Fruit fly (Drosophila melanogaster) whole organism, embryonic: ENCODE measurements around the gene lectin-37Da.

Experiments
- Bdp1 ChIP-seq: fragments of 200-800 bp; sonication (Bioruptor generic); optimal IDR thresholded peaks from 3 replicates; lab custom pipeline; 2016; ENCODE audit warnings: missing biosample characterization, missing genetic modification characterization
- Blimp-1 ChIP-seq: fragments of 200-800 bp; sonication (Bioruptor generic); optimal IDR thresholded peaks from 3 replicates; lab custom pipeline; 2018; ENCODE audit warnings: missing biosample characterization, missing genetic modification characterization, mild to moderate bottlenecking, moderate library complexity, missing genetic modification reagents
- Bteb2 ChIP-seq: fragments of 200-800 bp; sonication (Bioruptor generic); optimal IDR thresholded peaks from 2 replicates; lab custom pipeline; 2016; ENCODE audit warnings: missing biosample characterization, missing genetic modification characterization
- CG10321 ChIP-seq: fragments of 200-800 bp; sonication (Bioruptor generic); IDR thresholded peaks from 2 replicates; pipeline ENCODE4 v1.3.6; 2022; ENCODE audit warnings: missing biosample characterization, missing genetic modification characterization
- CG10431 ChIP-seq: fragments of 200-800 bp; sonication (Bioruptor generic); optimal IDR thresholded peaks from 3 replicates; lab custom pipeline; 2018; ENCODE audit warnings: missing biosample characterization, mild to moderate bottlenecking, missing genetic modification characterization
- CG11247 ChIP-seq: fragments of 200-800 bp; sonication (Bioruptor generic); IDR thresholded peaks from 2 replicates; pipeline ENCODE4 v1.3.6; 2022; ENCODE audit warnings: missing biosample characterization, missing genetic modification characterization
- CG11696 ChIP-seq: fragments of 200-800 bp; sonication (Bioruptor generic); IDR thresholded peaks from 2 replicates; pipeline ENCODE4 v1.3.6; 2022; ENCODE audit warnings: missing biosample characterization, missing genetic modification characterization
- CG11723 ChIP-seq: fragments of 200-800 bp; sonication (Bioruptor generic); optimal IDR thresholded peaks from 2 replicates; lab custom pipeline; 2017; ENCODE audit warnings: missing biosample characterization, mild to moderate bottlenecking, missing genetic modification characterization
- CG12104 ChIP-seq: fragments of 200-800 bp; sonication (Bioruptor generic); optimal IDR thresholded peaks from 3 replicates; lab custom pipeline; 2016; ENCODE audit warnings: missing biosample characterization, missing genetic modification characterization
- CG12391 ChIP-seq: fragments of 200-800 bp; sonication (Bioruptor generic); optimal IDR thresholded peaks from 3 replicates; lab custom pipeline; 2018; ENCODE audit warnings: missing biosample characterization, mild to moderate bottlenecking, missing genetic modification characterization, moderate library complexity
- CG1603 ChIP-seq: fragments of 200-800 bp; sonication (Bioruptor generic); optimal IDR thresholded peaks from 2 replicates; lab custom pipeline; 2019; ENCODE audit warnings: missing biosample characterization, mild to moderate bottlenecking, missing genetic modification characterization, moderate library complexity
- CG16863 ChIP-seq: fragments of 200-800 bp; sonication (Bioruptor generic); optimal IDR thresholded peaks from 3 replicates; lab custom pipeline; 2016; ENCODE audit warnings: missing biosample characterization, missing genetic modification characterization
- CG17568 ChIP-seq: fragments of 200-800 bp; sonication (Bioruptor generic); optimal IDR thresholded peaks from 2 replicates; lab custom pipeline; 2018; ENCODE audit warnings: missing biosample characterization, mild to moderate bottlenecking, missing genetic modification characterization, moderate library complexity
- CG18262 ChIP-seq: fragments of 200-800 bp; optimal IDR thresholded peaks from 3 replicates; lab custom pipeline; 2019; ENCODE audit warnings: missing biosample characterization, mild to moderate bottlenecking, missing genetic modification characterization, moderate library complexity
- CG42726 ChIP-seq: fragments of 200-800 bp; sonication (Bioruptor generic); IDR thresholded peaks from 2 replicates; pipeline ENCODE4 v1.3.6; 2022; ENCODE audit warnings: missing biosample characterization, missing genetic modification characterization; ENCODE audit not compliant: partially characterized antibody
- CG4617 ChIP-seq: fragments of 200-800 bp; sonication (Bioruptor generic); optimal IDR thresholded peaks from 3 replicates; lab custom pipeline; 2016; ENCODE audit warnings: missing biosample characterization, missing genetic modification characterization, borderline replicate concordance
- CG4707 ChIP-seq: fragments of 200-800 bp; sonication (Bioruptor generic); optimal IDR thresholded peaks from 2 replicates; lab custom pipeline; 2018; ENCODE audit warnings: missing biosample characterization, mild to moderate bottlenecking, missing genetic modification characterization, moderate library complexity
- CG6813 ChIP-seq: fragments of 200-800 bp; sonication (Bioruptor generic); optimal IDR thresholded peaks from 2 replicates; lab custom pipeline; 2017; ENCODE audit warnings: missing biosample characterization, missing genetic modification characterization, mild to moderate bottlenecking, moderate library complexity, missing genetic modification reagents
- CG6854 ChIP-seq: fragments of 200-800 bp; sonication (Bioruptor generic); optimal IDR thresholded peaks from 3 replicates; lab custom pipeline; 2017; ENCODE audit warnings: missing biosample characterization, mild to moderate bottlenecking, missing genetic modification characterization
- CG7357 ChIP-seq: fragments of 200-800 bp; sonication (Bioruptor generic); IDR thresholded peaks from 3 replicates; pipeline ENCODE4 v1.3.6; 2022; ENCODE audit warnings: missing biosample characterization, missing genetic modification characterization
- CG8281 ChIP-seq: fragments of 200-800 bp; sonication (Bioruptor generic); optimal IDR thresholded peaks from 2 replicates; lab custom pipeline; 2018; ENCODE audit warnings: missing biosample characterization, mild to moderate bottlenecking, missing genetic modification characterization, moderate library complexity
- CG8478 ChIP-seq: fragments of >200 bp; optimal IDR thresholded peaks from 2 replicates; lab custom pipeline; 2018
- CrebB ChIP-seq: fragments of 200-800 bp; sonication (Bioruptor generic); optimal IDR thresholded peaks from 3 replicates; lab custom pipeline; 2018; ENCODE audit warnings: missing biosample characterization, mild to moderate bottlenecking, missing genetic modification characterization
- Dfd ChIP-seq, 2 experiments: fragments of >200 bp; optimal IDR thresholded peaks; 2 replicates each; lab custom pipeline; 2017; ENCODE audit warnings: missing biosample characterization in 2 of 2, missing genetic modification characterization in 2 of 2
- Dll ChIP-seq: fragments of 200-800 bp; sonication (Bioruptor generic); IDR thresholded peaks from 4 replicates; pipeline ENCODE4 v1.3.6; 2022; ENCODE audit warnings: missing biosample characterization, missing genetic modification characterization; ENCODE audit not compliant: partially characterized antibody
- E2f1 ChIP-seq: fragments of 200-800 bp; sonication (Bioruptor generic); IDR thresholded peaks from 2 replicates; pipeline ENCODE4 v1.3.6; 2022; ENCODE audit warnings: missing biosample characterization, missing genetic modification characterization
- H15 ChIP-seq: fragments of 200-800 bp; sonication (Bioruptor generic); IDR thresholded peaks from 3 replicates; pipeline ENCODE4 v1.3.6; 2022; ENCODE audit warnings: missing biosample characterization, missing genetic modification characterization
- Hmx ChIP-seq: fragments of 200-800 bp; sonication (Bioruptor generic); optimal IDR thresholded peaks from 2 replicates; lab custom pipeline; 2016; ENCODE audit warnings: missing biosample characterization, missing genetic modification characterization
- Jarid2 ChIP-seq: fragments of 200-800 bp; sonication (Bioruptor generic); optimal IDR thresholded peaks from 3 replicates; lab custom pipeline; 2017; ENCODE audit warnings: mild to moderate bottlenecking, missing biosample characterization, missing genetic modification reagents, missing genetic modification characterization
- Kr ChIP-seq: fragments of 200-800 bp; sonication (Bioruptor generic); optimal IDR thresholded peaks from 2 replicates; lab custom pipeline; 2017; ENCODE audit warnings: missing biosample characterization, mild to moderate bottlenecking, missing genetic modification characterization
- Lim3 ChIP-seq: fragments of 200-800 bp; sonication (Bioruptor generic); IDR thresholded peaks from 2 replicates; pipeline ENCODE4 v1.3.6; 2022; ENCODE audit warnings: missing biosample characterization, missing genetic modification characterization
- bowl ChIP-seq: fragments of 200-800 bp; sonication (Bioruptor generic); IDR thresholded peaks from 2 replicates; pipeline ENCODE4 v1.3.6; 2022; ENCODE audit warnings: missing biosample characterization, missing genetic modification characterization
- corto ChIP-seq: fragments of 200-800 bp; sonication (Bioruptor generic); optimal IDR thresholded peaks from 2 replicates; lab custom pipeline; 2016; ENCODE audit warnings: missing biosample characterization, mild to moderate bottlenecking, missing genetic modification characterization, moderate library complexity
- da ChIP-seq: fragments of 200-800 bp; sonication (Bioruptor generic); optimal IDR thresholded peaks from 2 replicates; lab custom pipeline; 2016; ENCODE audit warnings: missing biosample characterization, missing genetic modification characterization
- dmrt11E ChIP-seq: fragments of 200-800 bp; sonication (Bioruptor generic); optimal IDR thresholded peaks from 3 replicates; lab custom pipeline; 2018; ENCODE audit warnings: missing biosample characterization, mild to moderate bottlenecking, missing genetic modification characterization, moderate library complexity
- fru ChIP-seq: fragments of >200 bp; optimal IDR thresholded peaks from 2 replicates; lab custom pipeline; 2017
- gce ChIP-seq: fragments of 200-800 bp; sonication (Bioruptor generic); IDR thresholded peaks from 3 replicates; pipeline ENCODE4 v1.3.6; 2022; ENCODE audit warnings: missing biosample characterization, missing genetic modification characterization
- grau ChIP-seq: fragments of 200-800 bp; optimal IDR thresholded peaks from 3 replicates; lab custom pipeline; 2019; ENCODE audit warnings: missing biosample characterization, mild to moderate bottlenecking, missing genetic modification characterization, moderate library complexity
- nerfin-1 ChIP-seq: fragments of 200-800 bp; sonication (Bioruptor generic); optimal IDR thresholded peaks from 3 replicates; lab custom pipeline; 2019; ENCODE audit warnings: missing biosample characterization, mild to moderate bottlenecking, missing genetic modification characterization, moderate library complexity
- rib ChIP-seq: fragments of 200-800 bp; sonication (Bioruptor generic); IDR thresholded peaks from 2 replicates; pipeline ENCODE4 v1.3.6; 2022; ENCODE audit warnings: missing biosample characterization, missing genetic modification characterization
- run ChIP-seq: fragments of 200-800 bp; sonication (Bioruptor generic); optimal IDR thresholded peaks from 3 replicates; lab custom pipeline; 2018; ENCODE audit warnings: missing biosample characterization, mild to moderate bottlenecking, missing genetic modification characterization
- shn ChIP-seq: fragments of 200-800 bp; sonication (Bioruptor generic); optimal IDR thresholded peaks from 3 replicates; lab custom pipeline; 2016; ENCODE audit warnings: missing biosample characterization, missing genetic modification characterization
- slou ChIP-seq: fragments of 200-800 bp; sonication (Bioruptor generic); optimal IDR thresholded peaks from 3 replicates; lab custom pipeline; 2016; ENCODE audit warnings: missing biosample characterization, missing genetic modification characterization
- sqz ChIP-seq: fragments of 200-800 bp; sonication (Bioruptor generic); optimal IDR thresholded peaks from 3 replicates; lab custom pipeline; 2018; ENCODE audit warnings: missing biosample characterization, mild to moderate bottlenecking, missing genetic modification characterization
- ssp ChIP-seq: fragments of 200-800 bp; sonication (Bioruptor generic); IDR thresholded peaks from 2 replicates; pipeline ENCODE4 v1.3.6; 2022; ENCODE audit warnings: missing biosample characterization, missing genetic modification characterization
- tgo ChIP-seq: fragments of 200-800 bp; sonication (Bioruptor generic); IDR thresholded peaks from 3 replicates; pipeline ENCODE4 v1.3.6; 2022; ENCODE audit warnings: missing biosample characterization, missing genetic modification characterization
- tx ChIP-seq: fragments of 200-800 bp; sonication (Bioruptor generic); optimal IDR thresholded peaks from 2 replicates; lab custom pipeline; 2016; ENCODE audit warnings: missing biosample characterization, missing genetic modification characterization
- vfl ChIP-seq: fragments of 200-800 bp; sonication (Bioruptor generic); optimal IDR thresholded peaks from 2 replicates; lab custom pipeline; 2016; ENCODE audit warnings: missing biosample characterization, missing genetic modification characterization
- wdn ChIP-seq: fragments of 200-800 bp; sonication (Bioruptor generic); IDR thresholded peaks from 2 replicates; pipeline ENCODE4 v1.3.6; 2022; ENCODE audit warnings: missing biosample characterization, missing genetic modification characterization
- wek ChIP-seq: fragments of 200-800 bp; sonication (Bioruptor generic); optimal IDR thresholded peaks from 3 replicates; lab custom pipeline; 2018; ENCODE audit warnings: missing biosample characterization, mild to moderate bottlenecking, missing genetic modification characterization, moderate library complexity

lectin-37Da gene

DNA sequence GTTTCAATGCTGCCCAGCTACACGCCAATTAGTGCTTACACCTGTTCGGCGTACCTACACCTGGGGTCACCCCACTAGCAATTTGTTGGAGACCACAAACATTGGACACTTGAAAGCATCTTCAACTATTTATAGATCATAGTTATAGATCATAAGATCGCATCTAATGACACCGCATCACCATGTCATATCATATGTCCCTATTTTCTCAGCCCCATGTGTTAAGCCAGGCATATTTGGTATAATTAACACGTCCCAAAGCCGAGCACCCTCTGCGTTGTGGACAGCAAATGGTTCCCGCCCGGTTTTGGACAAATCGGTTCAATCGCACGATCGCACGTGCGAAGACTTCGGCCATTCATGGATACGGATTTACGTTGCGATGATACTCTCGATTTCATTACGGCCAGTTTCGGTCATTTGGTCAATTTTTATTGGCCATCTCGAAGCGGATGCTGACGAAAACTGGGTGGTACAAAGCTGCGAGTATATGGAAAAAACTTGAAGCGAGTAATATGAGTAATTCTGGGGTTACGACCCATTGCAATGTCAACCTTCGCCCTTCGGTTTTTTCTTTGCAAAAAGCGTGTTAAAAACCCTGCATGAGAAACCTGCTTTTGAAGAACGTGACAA lies 21.6 kb downstream of the lectin-37Da start (continued):
- TF ChIP-seq wdn = peak; percentile 86
- peak; percentile 70 for TF ChIP-seq CG18262 (tag; lab: Kevin White, UChicago)
- peak; percentile 61; the same call in 1 of the 2 replicates for TF ChIP-seq rib (GFP tag; lab: Robert Waterston, UW)
- no peak for TF ChIP-seq CG10431
- TF ChIP-seq CG8478 = no peak
- peak; percentile 50; the same call in 1 of the 2 replicates for TF ChIP-seq ssp
- TF ChIP-seq Blimp-1 (GFP tag; lab: Kevin White, UChicago) = peak; percentile 94
- TF ChIP-seq CG1603 (tag; lab: Kevin White, UChicago) = peak; percentile 92
- peak; percentile 74 for TF ChIP-seq tgo
- peak; percentile 62 for TF ChIP-seq Bdp1 (GFP tag; lab: Kevin White, UChicago)
- TF ChIP-seq CG4617 (GFP tag; lab: Kevin White, UChicago) = no peak
- peak; percentile 73 for TF ChIP-seq da (GFP tag; lab: Kevin White, UChicago)
- TF ChIP-seq CG8281 (tag; lab: Kevin White, UChicago) = peak; percentile 81
- peak; percentile 53; the same call in 1 of the 2 replicates for TF ChIP-seq CG11247
- peak; percentile 53 for TF ChIP-seq tx (GFP tag; lab: Kevin White, UChicago)
- TF ChIP-seq CrebB = peak; percentile 63
- TF ChIP-seq Lim3 (GFP tag; lab: Robert Waterston, UW) = peak; percentile 66; the same call in 1 of the 2 replicates
- peak; percentile 45; the same call in 1 of the 3 replicates for TF ChIP-seq CG7357 (GFP tag; lab: Robert Waterston, UW)
- peak; percentile 52; the same call in 1 of the 2 replicates for TF ChIP-seq bowl
- no peak for TF ChIP-seq Kr (GFP tag; lab: Kevin White, UChicago)
- no peak for TF ChIP-seq corto (GFP tag; lab: Kevin White, UChicago)
- 0 out of 4 replicates have a peak, but pooled peaks have one; percentile 12 for TF ChIP-seq Dll (GFP tag; lab: Robert Waterston, UW)
- TF ChIP-seq gce (GFP tag; lab: Robert Waterston, UW) = 0 out of 3 replicates have a peak, but pooled peaks have one; percentile 63
- TF ChIP-seq Bteb2 = peak; percentile 50
- TF ChIP-seq CG11696 (GFP tag; lab: Robert Waterston, UW) = peak; percentile 93
- TF ChIP-seq CG10321 = peak; percentile 77
- peak; percentile 90 for TF ChIP-seq run
- peak; percentile 83 for TF ChIP-seq grau
- no peak for TF ChIP-seq CG42726 (GFP tag; lab: Robert Waterston, UW)
- peak; percentile 26 for TF ChIP-seq Jarid2
- TF ChIP-seq E2f1 (GFP tag; lab: Robert Waterston, UW) = peak; percentile 27; the same call in 1 of the 2 replicates
- no peak for TF ChIP-seq fru
- peak; percentile 31 for TF ChIP-seq shn
- peak; percentile 33 for TF ChIP-seq CG6813
- TF ChIP-seq wek (GFP tag; lab: Kevin White, UChicago) = peak; percentile 64
- TF ChIP-seq CG4707 (GFP tag; lab: Kevin White, UChicago) = peak; percentile 89
- TF ChIP-seq nerfin-1 = peak; percentile 61
- TF ChIP-seq dmrt11E = peak; percentile 67
- TF ChIP-seq CG12391 = peak; percentile 78
- peak; percentile 52 for TF ChIP-seq CG6854 (GFP tag; lab: Kevin White, UChicago)
- peak; percentile 89 for TF ChIP-seq CG16863 (GFP tag; lab: Kevin White, UChicago)
- peak; percentile 53 for TF ChIP-seq CG17568 (GFP tag; lab: Kevin White, UChicago)
- no peak for TF ChIP-seq slou (GFP tag; lab: Kevin White, UChicago)
- peak; percentile 79 for TF ChIP-seq CG11723 (GFP tag; lab: Kevin White, UChicago)
- TF ChIP-seq H15 = no peak
- no peak for TF ChIP-seq Hmx
- TF ChIP-seq CG12104 = no peak
- no peak for TF ChIP-seq Dfd (GFP tag; optimal IDR thresholded peaks at IDR 0.05; lab: Kevin White, UChicago)
- peak; percentile 18 for TF ChIP-seq sqz (GFP tag; lab: Kevin White, UChicago)
- peak; percentile 44 for TF ChIP-seq vfl
